Worm (Caenorhabditis elegans) whole organism, young adult: Measurements from ENCODE around the gene clec-60.

ENCODE experiments used
- B0336.3 ChIP-seq: fragments of 200-800 bp; sonication (Bioruptor generic); IDR thresholded peaks from 2 replicates; pipeline ENCODE4 v1.3.6; 2022; ENCODE audit warnings: missing genetic modification characterization, missing compliant biosample characterization
- C06A6.2 ChIP-seq: fragments of 200-800 bp; sonication (Bioruptor generic); conservative IDR thresholded peaks from 2 replicates; pipeline ENCODE4 v1.3.6; 2022; ENCODE audit warnings: missing genetic modification characterization, missing compliant biosample characterization
- Y53G8AR.9 ChIP-seq: fragments of 200-800 bp; sonication (Bioruptor generic); conservative IDR thresholded peaks from 2 replicates; pipeline ENCODE4 v1.3.6; 2022; ENCODE audit warnings: missing genetic modification reagents, missing genetic modification characterization, missing compliant biosample characterization
- Y67H2A.10 ChIP-seq: fragments of 200-800 bp; sonication (Bioruptor generic); conservative IDR thresholded peaks from 2 replicates; pipeline ENCODE4 v1.3.6; 2022; ENCODE audit warnings: missing genetic modification reagents, missing genetic modification characterization, missing compliant biosample characterization
- atf-7 ChIP-seq: sonication (generic microtip); optimal IDR thresholded peaks from 2 replicates; lab custom pipeline; 2017; ENCODE audit warnings: mild to moderate bottlenecking, missing genetic modification characterization, missing compliant biosample characterization
- attf-5 ChIP-seq: fragments of 200-800 bp; sonication (Bioruptor generic); optimal IDR thresholded peaks from 2 replicates; lab custom pipeline; 2018; ENCODE audit warnings: mild to moderate bottlenecking, missing genetic modification characterization, missing compliant biosample characterization
- cebp-1 ChIP-seq, 2 experiments: fragments of 200-800 bp in 1 of 2; sonication (Bioruptor generic) in 1 of 2; sonication (generic microtip) in 1 of 2; IDR thresholded peaks in 1 of 2; optimal IDR thresholded peaks in 1 of 2; 2 replicates each; pipeline versions ENCODE4 v1.3.6 to Lab custom; 2017 to 2022; ENCODE audit warnings: missing compliant biosample characterization in 2 of 2, missing genetic modification characterization in 2 of 2, mild to moderate bottlenecking in 1 of 2, missing genetic modification reagents in 1 of 2, moderate library complexity in 1 of 2
- cebp-2 ChIP-seq: fragments of 200-800 bp; sonication (Bioruptor generic); IDR thresholded peaks from 2 replicates; pipeline ENCODE4 v1.3.6; 2022; ENCODE audit warnings: missing genetic modification characterization, missing compliant biosample characterization
- chd-7 ChIP-seq: sonication (generic microtip); optimal IDR thresholded peaks from 2 replicates; lab custom pipeline; 2016; ENCODE audit warnings: mild to moderate bottlenecking, missing genetic modification characterization, moderate library complexity, missing compliant biosample characterization
- die-1 ChIP-seq: sonication (generic microtip); optimal IDR thresholded peaks from 2 replicates; lab custom pipeline; 2016; ENCODE audit warnings: missing genotype, mild to moderate bottlenecking, missing genetic modification characterization, missing compliant biosample characterization
- dox-1 ChIP-seq: fragments of 200-800 bp; sonication (Bioruptor generic); IDR thresholded peaks from 2 replicates; pipeline ENCODE4 v1.3.6; 2022; ENCODE audit warnings: missing genetic modification reagents, missing genetic modification characterization, missing compliant biosample characterization
- egrh-3 ChIP-seq: fragments of 200-800 bp; sonication (Bioruptor generic); IDR thresholded peaks from 2 replicates; pipeline ENCODE4 v1.3.6; 2022; ENCODE audit warnings: missing genetic modification reagents, missing genetic modification characterization, missing compliant biosample characterization
- fkh-3 ChIP-seq: sonication (generic microtip); optimal IDR thresholded peaks from 2 replicates; lab custom pipeline; 2016; ENCODE audit warnings: mild to moderate bottlenecking, missing genetic modification characterization, missing compliant biosample characterization
- hmg-1.2 ChIP-seq: fragments of 200-800 bp; sonication (Bioruptor generic); IDR thresholded peaks from 2 replicates; pipeline ENCODE4 v1.3.6; 2022; ENCODE audit warnings: missing genetic modification reagents, missing genetic modification characterization, missing compliant biosample characterization
- hsf-1 ChIP-seq: fragments of 200-800 bp; sonication (Bioruptor generic); IDR thresholded peaks from 2 replicates; pipeline ENCODE4 v1.3.6; 2022; ENCODE audit warnings: missing genetic modification reagents, missing genetic modification characterization, missing compliant biosample characterization
- let-526 ChIP-seq: fragments of 200-800 bp; sonication (Bioruptor generic); IDR thresholded peaks from 2 replicates; pipeline ENCODE4 v1.3.6; 2022; ENCODE audit warnings: missing genetic modification reagents, missing genetic modification characterization, missing compliant biosample characterization
- lin-54 ChIP-seq: fragments of 200-800 bp; sonication (Bioruptor generic); optimal IDR thresholded peaks from 2 replicates; lab custom pipeline; 2018; ENCODE audit warnings: mild to moderate bottlenecking, missing genetic modification characterization, missing compliant biosample characterization
- lsl-1 ChIP-seq: fragments of 200-800 bp; sonication (Bioruptor generic); optimal IDR thresholded peaks from 2 replicates; lab custom pipeline; 2018; ENCODE audit warnings: mild to moderate bottlenecking, missing genetic modification characterization, moderate library complexity, missing compliant biosample characterization
- lsy-27 ChIP-seq: sonication (generic microtip); optimal IDR thresholded peaks from 2 replicates; lab custom pipeline; 2017; ENCODE audit warnings: missing genetic modification characterization, mild to moderate bottlenecking, missing compliant biosample characterization, antibody characterized with exemption, missing genotype, borderline replicate concordance; ENCODE audit not compliant: insufficient read depth
- madf-10 ChIP-seq: sonication (generic microtip); optimal IDR thresholded peaks from 2 replicates; lab custom pipeline; 2016; ENCODE audit warnings: mild to moderate bottlenecking, missing genetic modification characterization, missing compliant biosample characterization
- madf-6 ChIP-seq: fragments of 200-800 bp; sonication (Bioruptor generic); IDR thresholded peaks from 2 replicates; pipeline ENCODE4 v1.3.6; 2022; ENCODE audit warnings: missing genetic modification reagents, missing genetic modification characterization, missing compliant biosample characterization
- madf-8 ChIP-seq: fragments of 200-800 bp; sonication (Bioruptor generic); conservative IDR thresholded peaks from 2 replicates; pipeline ENCODE4 v1.3.6; 2022; ENCODE audit warnings: missing genetic modification reagents, missing genetic modification characterization, missing compliant biosample characterization
- mel-28 ChIP-seq: sonication (generic microtip); optimal IDR thresholded peaks from 2 replicates; lab custom pipeline; 2016; ENCODE audit warnings: borderline replicate concordance, mild to moderate bottlenecking, missing genetic modification characterization, missing compliant biosample characterization
- nfyb-1 ChIP-seq: fragments of 200-800 bp; sonication (Bioruptor generic); IDR thresholded peaks from 2 replicates; pipeline ENCODE4 v1.3.6; 2022; ENCODE audit warnings: missing genetic modification reagents, missing genetic modification characterization, missing compliant biosample characterization
- nhr-80 ChIP-seq: sonication (generic microtip); optimal IDR thresholded peaks from 2 replicates; lab custom pipeline; 2016; ENCODE audit warnings: missing genetic modification characterization, missing compliant biosample characterization
- nhr-90 ChIP-seq: sonication (generic microtip); optimal IDR thresholded peaks from 2 replicates; lab custom pipeline; 2016; ENCODE audit warnings: missing genotype, mild to moderate bottlenecking, missing genetic modification characterization, missing compliant biosample characterization
- repo-1 ChIP-seq: sonication (generic microtip); optimal IDR thresholded peaks from 2 replicates; lab custom pipeline; 2017; ENCODE audit warnings: mild to moderate bottlenecking, missing genetic modification characterization, missing compliant biosample characterization
- rpc-1 ChIP-seq, 2 experiments: fragments of 150-350 bp in 1 of 2; sonication (generic microtip) in 1 of 2; optimal IDR thresholded peaks; 2 replicates each; lab custom pipeline; 2014 to 2018; ENCODE audit warnings: missing biosample characterization in 1 of 2, missing genetic modification characterization in 1 of 2, missing genetic modification reagents in 1 of 2, missing genotype in 1 of 2
- sea-2 ChIP-seq: fragments of 200-800 bp; sonication (Bioruptor generic); IDR thresholded peaks from 2 replicates; pipeline ENCODE4 v1.3.6; 2022; ENCODE audit warnings: missing genetic modification characterization, missing compliant biosample characterization
- snpc-3.4 ChIP-seq: sonication (generic microtip); optimal IDR thresholded peaks from 2 replicates; lab custom pipeline; 2017; ENCODE audit warnings: missing genetic modification characterization, mild to moderate bottlenecking, missing compliant biosample characterization, antibody characterized with exemption, moderate library complexity, missing genotype, missing genetic modification reagents
- somi-1 ChIP-seq: fragments of 200-800 bp; sonication (Bioruptor generic); optimal IDR thresholded peaks from 2 replicates; lab custom pipeline; 2018; ENCODE audit warnings: mild to moderate bottlenecking, missing genetic modification characterization, missing compliant biosample characterization
- tlf-1 ChIP-seq: fragments of 200-800 bp; sonication (Bioruptor generic); optimal IDR thresholded peaks from 2 replicates; lab custom pipeline; 2018; ENCODE audit warnings: mild to moderate bottlenecking, missing genetic modification characterization, missing compliant biosample characterization
- unc-62 ChIP-seq: fragments of 150-350 bp; optimal IDR thresholded peaks from 2 replicates; lab custom pipeline; 2014; ENCODE audit warnings: missing biosample characterization, missing genetic modification reagents, missing genetic modification characterization
- xnd-1 ChIP-seq: sonication (generic microtip); optimal IDR thresholded peaks from 2 replicates; lab custom pipeline; 2016; ENCODE audit warnings: missing genotype, missing genetic modification reagents, missing genetic modification characterization, missing compliant biosample characterization
- zim-3 ChIP-seq: sonication (generic microtip); optimal IDR thresholded peaks from 2 replicates; lab custom pipeline; 2017; ENCODE audit warnings: mild to moderate bottlenecking, missing genetic modification characterization, moderate library complexity, missing compliant biosample characterization

clec-60 gene

DNA sequence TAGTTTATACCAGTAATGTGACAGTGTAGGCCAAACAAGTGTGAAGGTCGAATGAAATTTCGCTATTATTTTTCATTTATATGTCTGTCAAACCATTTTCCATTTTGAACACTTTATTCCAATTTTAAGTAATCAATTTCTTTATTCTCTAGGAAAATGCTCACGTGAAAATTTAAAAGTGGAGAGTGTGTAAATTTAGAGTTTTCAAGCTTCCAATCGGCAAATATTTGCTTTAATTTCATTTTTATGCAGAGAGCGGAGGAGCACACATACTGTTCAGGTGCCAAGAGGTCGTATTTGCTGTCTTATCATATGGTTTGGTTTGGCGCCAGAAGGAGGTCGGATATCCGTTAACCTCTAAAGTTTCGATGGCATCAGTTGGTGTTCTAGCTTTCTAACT, 34.9 kb downstream of the clec-60 start:
- TF ChIP-seq Y53G8AR.9 (GFP tag; lab: Robert Waterston, UW), result 0 out of 2 replicates have a peak, but pooled peaks have one; percentile 9
- no peak for TF ChIP-seq lin-54 (GFP tag; lab: Kevin White, UChicago)
- no peak for TF ChIP-seq sea-2 (GFP tag; lab: Robert Waterston, UW)
- TF ChIP-seq C06A6.2 (GFP tag; lab: Robert Waterston, UW), result no peak

DNA sequence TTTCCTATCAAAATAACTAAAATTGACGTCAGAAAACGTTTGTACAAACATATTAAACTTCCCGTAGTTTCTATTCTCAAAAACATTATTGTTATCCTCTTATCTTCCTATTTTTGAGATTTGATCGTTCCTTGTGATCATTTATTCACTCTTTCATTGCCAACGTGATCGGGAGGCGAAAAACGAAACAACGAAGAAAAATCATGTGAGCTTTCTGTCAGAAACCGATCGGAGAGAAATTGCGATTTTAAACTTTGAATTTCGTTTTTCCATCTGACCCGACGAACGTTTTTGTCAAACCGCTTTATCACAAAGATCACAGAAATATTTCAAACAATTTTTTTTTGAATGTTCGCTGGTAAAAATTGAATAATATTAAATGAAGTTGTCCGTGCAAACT, 35.4 kb downstream of the clec-60 start:
- TF ChIP-seq egrh-3 (GFP tag; lab: Robert Waterston, UW), result no peak
- peak; percentile 12 for TF ChIP-seq madf-10 (tag; lab: Kevin White, UChicago)
- peak; percentile 15; the same call in 1 of the 2 replicates for TF ChIP-seq hmg-1.2 (GFP tag; lab: Robert Waterston, UW)
- peak; percentile 11 for TF ChIP-seq tlf-1 (GFP tag; lab: Kevin White, UChicago)
- TF ChIP-seq somi-1, result peak; percentile 53
- 0 out of 2 replicates have a peak, but pooled peaks have one; percentile 61 for TF ChIP-seq let-526 (GFP tag; lab: Robert Waterston, UW)
- TF ChIP-seq nhr-90 (tag; lab: Kevin White, UChicago), result no peak
- TF ChIP-seq, all 124 proteins: peak for 5

DNA sequence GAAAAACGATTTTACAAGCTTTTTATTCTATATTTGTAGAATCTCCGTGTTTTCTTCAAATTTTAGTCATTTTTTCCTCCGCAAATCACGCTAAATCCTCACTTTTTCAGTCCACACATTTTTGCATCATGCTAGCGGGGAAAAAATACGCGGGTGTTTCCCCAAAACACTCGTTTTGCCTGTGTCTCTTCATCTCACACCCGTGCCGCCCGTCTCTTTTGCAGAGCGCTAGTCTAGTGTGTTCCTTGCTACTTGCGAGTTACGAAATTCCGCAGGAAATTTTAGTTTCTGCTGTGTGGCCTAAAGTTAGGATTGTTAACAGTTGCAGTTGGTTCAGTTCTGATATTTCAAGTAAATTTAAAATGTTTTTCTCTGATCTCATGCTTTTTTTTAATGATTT, 35.9 kb downstream of the clec-60 start:
- peak; percentile 8 for TF ChIP-seq die-1 (tag; lab: Kevin White, UChicago)
- peak; percentile 50 for TF ChIP-seq repo-1 (tag; lab: Kevin White, UChicago)
- no peak for TF ChIP-seq unc-62 (GFP tag; lab: Kevin White, UChicago)
- TF ChIP-seq hmg-1.2 (GFP tag; lab: Robert Waterston, UW), result peak; percentile 20; the same call in 1 of the 2 replicates
- TF ChIP-seq nfyb-1, result peak; percentile 35; the same call in 1 of the 2 replicates
- TF ChIP-seq lsy-27 (tag; lab: Kevin White, UChicago), result no peak
- TF ChIP-seq atf-7 (tag; lab: Kevin White, UChicago), result no peak
- TF ChIP-seq dox-1, result 0 out of 2 replicates have a peak, but pooled peaks have one; percentile 53
- 0 out of 2 replicates have a peak, but pooled peaks have one; percentile 12 for TF ChIP-seq sea-2 (GFP tag; lab: Robert Waterston, UW)
- TF ChIP-seq nhr-90 (tag; lab: Kevin White, UChicago), result no peak
- no peak for TF ChIP-seq zim-3 (tag; lab: Kevin White, UChicago)
- TF ChIP-seq cebp-2 (GFP tag; lab: Robert Waterston, UW), result 0 out of 2 replicates have a peak, but pooled peaks have one; percentile 40
- peak; percentile 50 for TF ChIP-seq attf-5 (GFP tag; lab: Kevin White, UChicago)
- no peak for TF ChIP-seq hsf-1 (GFP tag; lab: Robert Waterston, UW)
- TF ChIP-seq nhr-80 (tag; lab: Kevin White, UChicago), result peak; percentile 62
- TF ChIP-seq B0336.3, result peak; percentile 46; the same call in 1 of the 2 replicates
- peak; percentile 86 for TF ChIP-seq cebp-1 (GFP tag; IDR thresholded peaks at IDR 0.05; lab: Robert Waterston, UW)
- peak; percentile 93 for TF ChIP-seq cebp-1 (tag; optimal IDR thresholded peaks at IDR 0.05; lab: Kevin White, UChicago)
- no peak for TF ChIP-seq lsl-1 (GFP tag; lab: Kevin White, UChicago)
- TF ChIP-seq chd-7, result peak; percentile 10

DNA sequence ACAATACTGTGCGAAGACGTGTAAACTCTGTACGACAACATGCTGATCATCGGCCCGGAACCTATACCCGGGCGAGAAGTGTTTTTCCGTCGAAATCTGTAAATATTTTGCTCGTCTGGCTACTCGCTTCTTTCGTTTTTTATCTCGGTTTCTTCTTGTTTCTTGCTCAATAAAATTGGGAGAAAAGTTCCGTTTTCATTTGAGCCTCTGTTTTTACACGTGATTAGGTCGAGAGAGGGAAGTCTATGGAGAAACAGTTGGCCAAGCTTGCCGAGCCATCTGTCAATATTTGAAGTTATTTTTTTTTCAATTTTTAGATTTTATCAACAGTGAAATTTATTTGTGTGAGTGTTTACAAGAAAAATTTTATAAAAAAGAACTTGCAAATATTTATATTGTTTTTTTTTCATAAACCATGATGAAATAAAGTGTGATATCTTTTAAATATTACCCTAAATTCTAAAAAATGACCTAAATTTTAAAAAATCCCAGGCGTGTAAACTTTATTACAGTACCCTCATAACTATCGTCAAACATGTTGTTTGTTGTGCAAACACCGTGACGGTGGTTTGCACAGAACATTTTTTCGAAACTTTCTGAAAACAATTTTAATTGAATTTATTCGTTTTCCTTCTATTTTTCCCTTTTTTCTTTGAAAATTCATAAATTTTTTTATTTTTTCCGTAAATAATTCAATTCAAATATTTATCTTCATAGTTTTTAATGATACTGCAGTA, 36.5 kb downstream of the clec-60 start:
- TF ChIP-seq fkh-3 (no peak), zim-3 (tag; lab: Kevin White, UChicago) (no peak), Y53G8AR.9 (GFP tag; lab: Robert Waterston, UW) (no peak), rpc-1 (optimal IDR thresholded peaks at IDR 0.05; lab: Kevin White, UChicago) (no peak), rpc-1 (tag; optimal IDR thresholded peaks at IDR 0.05; lab: Kevin White, UChicago) (no peak), madf-6 (GFP tag; lab: Robert Waterston, UW) (peak; percentile 83), madf-8 (GFP tag; lab: Robert Waterston, UW) (peak; percentile 86), lsl-1 (GFP tag; lab: Kevin White, UChicago) (peak; percentile 76), xnd-1 (tag; lab: Kevin White, UChicago) (peak; percentile 57), mel-28 (tag; lab: Kevin White, UChicago) (no peak), snpc-3.4 (tag; lab: Kevin White, UChicago) (peak; percentile 28), Y67H2A.10 (GFP tag; lab: Robert Waterston, UW) (no peak)
